Worm (Caenorhabditis elegans) whole organism, young adult: ENCODE results near the gene nhr-173.

Experiments
- B0035.1 ChIP-seq: sonication (generic microtip); optimal IDR thresholded peaks from 2 replicates; lab custom pipeline; 2016; ENCODE audit warnings: missing genetic modification characterization, mild to moderate bottlenecking, missing compliant biosample characterization, missing genotype, missing genetic modification reagents
- C06A6.2 ChIP-seq: fragments of 200-800 bp; sonication (Bioruptor generic); conservative IDR thresholded peaks from 2 replicates; pipeline ENCODE4 v1.3.6; 2022; ENCODE audit warnings: missing genetic modification characterization, missing compliant biosample characterization
- D2030.7 ChIP-seq: fragments of 200-800 bp; sonication (Bioruptor generic); IDR thresholded peaks from 2 replicates; pipeline ENCODE4 v1.3.6; 2022; ENCODE audit warnings: missing genetic modification reagents, missing genetic modification characterization, missing compliant biosample characterization
- F39B2.1 ChIP-seq: fragments of 200-800 bp; sonication (Bioruptor generic); IDR thresholded peaks from 2 replicates; pipeline ENCODE4 v1.3.6; 2022; ENCODE audit warnings: missing genetic modification reagents, missing genetic modification characterization, missing compliant biosample characterization
- F55B11.4 ChIP-seq: sonication (generic microtip); optimal IDR thresholded peaks from 2 replicates; lab custom pipeline; 2016; ENCODE audit warnings: missing compliant biosample characterization, missing genetic modification characterization, borderline replicate concordance; ENCODE audit not compliant: insufficient read depth
- F57A8.1 ChIP-seq: fragments of 200-800 bp; sonication (Bioruptor generic); optimal IDR thresholded peaks from 2 replicates; lab custom pipeline; 2018; ENCODE audit warnings: mild to moderate bottlenecking, missing genetic modification characterization, moderate library complexity, missing compliant biosample characterization
- Y53G8AR.9 ChIP-seq: fragments of 200-800 bp; sonication (Bioruptor generic); conservative IDR thresholded peaks from 2 replicates; pipeline ENCODE4 v1.3.6; 2022; ENCODE audit warnings: missing genetic modification reagents, missing genetic modification characterization, missing compliant biosample characterization
- ama-1 ChIP-seq, 3 experiments: fragments of 150-350 bp in 1 of 3; sonication (generic microtip) in 2 of 3; optimal IDR thresholded peaks; 2 replicates each; lab custom pipeline; 2014 to 2018; ENCODE audit warnings: missing biosample characterization in 2 of 3, missing genetic modification characterization in 2 of 3, missing genetic modification reagents in 2 of 3
- aptf-3 ChIP-seq: fragments of 200-800 bp; sonication (Bioruptor generic); IDR thresholded peaks from 2 replicates; pipeline ENCODE4 v1.3.6; 2022; ENCODE audit warnings: missing genetic modification characterization, missing compliant biosample characterization
- athp-1 ChIP-seq: sonication (generic microtip); optimal IDR thresholded peaks from 2 replicates; lab custom pipeline; 2017; ENCODE audit warnings: mild to moderate bottlenecking, missing genetic modification characterization, missing compliant biosample characterization
- bed-2 ChIP-seq: fragments of 200-800 bp; sonication (Bioruptor generic); IDR thresholded peaks from 2 replicates; pipeline ENCODE4 v1.3.6; 2022; ENCODE audit warnings: missing genetic modification reagents, missing genetic modification characterization, missing compliant biosample characterization
- cebp-1 ChIP-seq, 2 experiments: fragments of 200-800 bp in 1 of 2; sonication (Bioruptor generic) in 1 of 2; sonication (generic microtip) in 1 of 2; IDR thresholded peaks in 1 of 2; optimal IDR thresholded peaks in 1 of 2; 2 replicates each; pipeline versions ENCODE4 v1.3.6 to Lab custom; 2017 to 2022; ENCODE audit warnings: missing compliant biosample characterization in 2 of 2, missing genetic modification characterization in 2 of 2, mild to moderate bottlenecking in 1 of 2, missing genetic modification reagents in 1 of 2, moderate library complexity in 1 of 2
- cebp-2 ChIP-seq: fragments of 200-800 bp; sonication (Bioruptor generic); IDR thresholded peaks from 2 replicates; pipeline ENCODE4 v1.3.6; 2022; ENCODE audit warnings: missing genetic modification characterization, missing compliant biosample characterization
- ceh-40 ChIP-seq: fragments of 200-800 bp; sonication (Bioruptor generic); IDR thresholded peaks from 2 replicates; pipeline ENCODE4 v1.3.6; 2022; ENCODE audit warnings: missing genetic modification characterization, missing compliant biosample characterization
- ceh-58 ChIP-seq: fragments of 200-800 bp; sonication (Bioruptor generic); IDR thresholded peaks from 2 replicates; pipeline ENCODE4 v1.3.6; 2022; ENCODE audit warnings: missing genetic modification characterization, missing compliant biosample characterization
- ceh-91 ChIP-seq: fragments of 200-800 bp; sonication (Bioruptor generic); IDR thresholded peaks from 2 replicates; pipeline ENCODE4 v1.3.6; 2022; ENCODE audit warnings: missing genetic modification reagents, missing genetic modification characterization, missing compliant biosample characterization
- die-1 ChIP-seq: sonication (generic microtip); optimal IDR thresholded peaks from 2 replicates; lab custom pipeline; 2016; ENCODE audit warnings: missing genotype, mild to moderate bottlenecking, missing genetic modification characterization, missing compliant biosample characterization
- dox-1 ChIP-seq: fragments of 200-800 bp; sonication (Bioruptor generic); IDR thresholded peaks from 2 replicates; pipeline ENCODE4 v1.3.6; 2022; ENCODE audit warnings: missing genetic modification reagents, missing genetic modification characterization, missing compliant biosample characterization
- dpl-1 ChIP-seq: fragments of 150-350 bp; optimal IDR thresholded peaks from 2 replicates; lab custom pipeline; 2014; ENCODE audit warnings: missing biosample characterization, missing genetic modification reagents, missing genetic modification characterization
- egl-44 ChIP-seq: fragments of 200-800 bp; sonication (Bioruptor generic); IDR thresholded peaks from 2 replicates; pipeline ENCODE4 v1.3.6; 2022; ENCODE audit warnings: missing genetic modification reagents, missing genetic modification characterization, missing compliant biosample characterization
- ekl-4 ChIP-seq: fragments of 200-800 bp; sonication (Bioruptor generic); IDR thresholded peaks from 2 replicates; pipeline ENCODE4 v1.3.6; 2022; ENCODE audit warnings: missing genetic modification reagents, missing genetic modification characterization, missing compliant biosample characterization
- ets-4 ChIP-seq: fragments of 200-800 bp; sonication (Bioruptor generic); optimal IDR thresholded peaks from 2 replicates; lab custom pipeline; 2018; ENCODE audit warnings: mild to moderate bottlenecking, missing genetic modification characterization, missing compliant biosample characterization
- hsf-1 ChIP-seq: fragments of 200-800 bp; sonication (Bioruptor generic); IDR thresholded peaks from 2 replicates; pipeline ENCODE4 v1.3.6; 2022; ENCODE audit warnings: missing genetic modification reagents, missing genetic modification characterization, missing compliant biosample characterization
- let-607 ChIP-seq, 2 experiments: fragments of 200-800 bp in 1 of 2; sonication (Bioruptor generic) in 1 of 2; sonication (generic microtip) in 1 of 2; optimal IDR thresholded peaks; 2 replicates each; lab custom pipeline; 2016 to 2018; ENCODE audit warnings: mild to moderate bottlenecking in 2 of 2, missing compliant biosample characterization in 2 of 2, missing genetic modification characterization in 2 of 2, moderate library complexity in 2 of 2, missing genotype in 1 of 2
- lin-35 ChIP-seq, 3 experiments: fragments of 150-350 bp in 2 of 3; sonication (generic microtip) in 1 of 3; optimal IDR thresholded peaks; 2 replicates each; lab custom pipeline; 2014 to 2018; ENCODE audit warnings: missing biosample characterization in 3 of 3, missing genetic modification characterization in 3 of 3, missing genetic modification reagents in 3 of 3
- lsl-1 ChIP-seq: fragments of 200-800 bp; sonication (Bioruptor generic); optimal IDR thresholded peaks from 2 replicates; lab custom pipeline; 2018; ENCODE audit warnings: mild to moderate bottlenecking, missing genetic modification characterization, moderate library complexity, missing compliant biosample characterization
- lsy-27 ChIP-seq: sonication (generic microtip); optimal IDR thresholded peaks from 2 replicates; lab custom pipeline; 2017; ENCODE audit warnings: missing genetic modification characterization, mild to moderate bottlenecking, missing compliant biosample characterization, antibody characterized with exemption, missing genotype, borderline replicate concordance; ENCODE audit not compliant: insufficient read depth
- madf-6 ChIP-seq: fragments of 200-800 bp; sonication (Bioruptor generic); IDR thresholded peaks from 2 replicates; pipeline ENCODE4 v1.3.6; 2022; ENCODE audit warnings: missing genetic modification reagents, missing genetic modification characterization, missing compliant biosample characterization
- madf-8 ChIP-seq: fragments of 200-800 bp; sonication (Bioruptor generic); conservative IDR thresholded peaks from 2 replicates; pipeline ENCODE4 v1.3.6; 2022; ENCODE audit warnings: missing genetic modification reagents, missing genetic modification characterization, missing compliant biosample characterization
- mel-28 ChIP-seq: sonication (generic microtip); optimal IDR thresholded peaks from 2 replicates; lab custom pipeline; 2016; ENCODE audit warnings: borderline replicate concordance, mild to moderate bottlenecking, missing genetic modification characterization, missing compliant biosample characterization
- nhr-80 ChIP-seq: sonication (generic microtip); optimal IDR thresholded peaks from 2 replicates; lab custom pipeline; 2016; ENCODE audit warnings: missing genetic modification characterization, missing compliant biosample characterization
- pbrm-1 ChIP-seq: fragments of 200-800 bp; sonication (Bioruptor generic); IDR thresholded peaks from 2 replicates; pipeline ENCODE4 v1.3.6; 2022; ENCODE audit warnings: missing genetic modification reagents, missing genetic modification characterization, missing compliant biosample characterization
- rcor-1 ChIP-seq: fragments of 200-800 bp; sonication (Bioruptor generic); IDR thresholded peaks from 2 replicates; pipeline ENCODE4 v1.3.6; 2022; ENCODE audit warnings: missing genetic modification reagents, missing genetic modification characterization, missing compliant biosample characterization
- repo-1 ChIP-seq: sonication (generic microtip); optimal IDR thresholded peaks from 2 replicates; lab custom pipeline; 2017; ENCODE audit warnings: mild to moderate bottlenecking, missing genetic modification characterization, missing compliant biosample characterization
- snpc-1.3 ChIP-seq: sonication (generic microtip); optimal IDR thresholded peaks from 2 replicates; lab custom pipeline; 2017; ENCODE audit warnings: missing genetic modification characterization, mild to moderate bottlenecking, missing compliant biosample characterization, antibody characterized with exemption, moderate library complexity, missing genotype, missing genetic modification reagents; ENCODE audit not compliant: insufficient read depth
- snpc-4 ChIP-seq, 5 experiments: fragments of 150-350 bp in 1 of 5; sonication (generic microtip) in 4 of 5; optimal IDR thresholded peaks; 2 replicates each; lab custom pipeline; 2014 to 2018; ENCODE audit warnings: missing genetic modification characterization in 5 of 5, missing biosample characterization in 3 of 5, antibody characterized with exemption in 2 of 5, mild to moderate bottlenecking in 2 of 5, missing compliant biosample characterization in 2 of 5, missing genotype in 2 of 5, moderate library complexity in 2 of 5, missing genetic modification reagents in 1 of 5
- tbp1 ChIP-seq: fragments of 200-800 bp; sonication (Bioruptor generic); optimal IDR thresholded peaks from 2 replicates; lab custom pipeline; 2018; ENCODE audit warnings: mild to moderate bottlenecking, missing genetic modification characterization, missing compliant biosample characterization
- tlf-1 ChIP-seq: fragments of 200-800 bp; sonication (Bioruptor generic); optimal IDR thresholded peaks from 2 replicates; lab custom pipeline; 2018; ENCODE audit warnings: mild to moderate bottlenecking, missing genetic modification characterization, missing compliant biosample characterization
- ztf-22 ChIP-seq: fragments of 200-800 bp; sonication (Bioruptor generic); optimal IDR thresholded peaks from 2 replicates; lab custom pipeline; 2018; ENCODE audit warnings: mild to moderate bottlenecking, missing genetic modification characterization, moderate library complexity, missing compliant biosample characterization
- ztf-25 ChIP-seq: fragments of 200-800 bp; sonication (Bioruptor generic); IDR thresholded peaks from 2 replicates; pipeline ENCODE4 v1.3.6; 2022; ENCODE audit warnings: missing genetic modification reagents, missing genetic modification characterization, missing compliant biosample characterization

Gene nhr-173

ce11 chrX:6655163-6655562 is at the start of gene nhr-173:
Gene nhr-173 (plus strand): TSS chrX:6655528.
- peak; percentile 47 for TF ChIP-seq nhr-80 (tag; lab: Kevin White, UChicago)
- TF ChIP-seq aptf-3: no peak
- TF ChIP-seq, all 124 proteins: peak for 1

ce11 chrX:6606991-6607390 is 48.3 kb upstream of the nhr-173 start, which contains the start of gene cpr-6:
Gene cpr-6 (plus strand): TSS chrX:6607207.
- TF ChIP-seq tbp1 (GFP tag; lab: Kevin White, UChicago): peak; percentile 47
- TF ChIP-seq ztf-25 (GFP tag; lab: Robert Waterston, UW): no peak
- TF ChIP-seq cebp-2 (GFP tag; lab: Robert Waterston, UW): no peak
- no peak for TF ChIP-seq ceh-40 (GFP tag; lab: Robert Waterston, UW)
- TF ChIP-seq snpc-4 (GFP tag; optimal IDR thresholded peaks at IDR 0.05; lab: Kevin White, UChicago): no peak
- peak in 2 of 4 experiments; percentile 1 to 71 for TF ChIP-seq snpc-4 (tag; optimal IDR thresholded peaks at IDR 0.05; lab: Kevin White, UChicago)
- TF ChIP-seq F39B2.1: no peak
- no peak for TF ChIP-seq die-1 (tag; lab: Kevin White, UChicago)
- no peak for TF ChIP-seq dox-1 (GFP tag; lab: Robert Waterston, UW)
- no peak for TF ChIP-seq hsf-1
- no peak for TF ChIP-seq ceh-91 (GFP tag; lab: Robert Waterston, UW)
- no peak for TF ChIP-seq bed-2
- TF ChIP-seq nhr-80 (tag; lab: Kevin White, UChicago): peak; percentile 76
- no peak for TF ChIP-seq rcor-1 (GFP tag; lab: Robert Waterston, UW)
- no peak for TF ChIP-seq F57A8.1 (GFP tag; lab: Kevin White, UChicago)
- peak; percentile 69 for TF ChIP-seq ztf-22 (GFP tag; lab: Kevin White, UChicago)
- TF ChIP-seq mel-28 (tag; lab: Kevin White, UChicago): no peak
- no peak for TF ChIP-seq lsl-1 (GFP tag; lab: Kevin White, UChicago)
- TF ChIP-seq, all 124 proteins: peak for 4

DNA sequence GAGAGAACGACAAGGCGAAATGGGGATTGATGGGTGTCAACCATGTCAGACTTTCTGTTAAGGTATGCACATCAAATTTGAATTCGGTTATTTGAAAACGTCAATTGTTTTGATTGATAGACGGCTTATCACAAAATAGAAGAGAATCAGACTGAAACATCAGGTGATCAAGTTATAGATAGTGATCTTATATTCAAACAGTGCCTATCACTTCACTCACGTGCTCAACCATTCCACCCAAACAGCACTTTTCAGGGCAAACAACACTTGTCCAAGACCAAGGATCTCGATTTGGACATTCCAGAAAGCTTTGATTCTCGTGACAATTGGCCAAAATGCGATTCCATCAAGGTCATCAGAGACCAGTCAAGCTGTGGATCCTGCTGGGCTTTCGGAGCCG is 47.7 kb upstream of the nhr-173 start:
- TF ChIP-seq pbrm-1 (GFP tag; lab: Robert Waterston, UW) (no peak), ets-4 (GFP tag; lab: Kevin White, UChicago) (peak; percentile 29), let-607 (tag; optimal IDR thresholded peaks at IDR 0.05; lab: Kevin White, UChicago) (peak in 1 of 2 experiments; percentile 41), Y53G8AR.9 (GFP tag; lab: Robert Waterston, UW) (peak; percentile 59), repo-1 (tag; lab: Kevin White, UChicago) (peak; percentile 40), ama-1 (optimal IDR thresholded peaks at IDR 0.05; lab: Kevin White, UChicago) (no peak), ama-1 (GFP tag; optimal IDR thresholded peaks at IDR 0.05; lab: Kevin White, UChicago) (no peak), dpl-1 (GFP tag; lab: Kevin White, UChicago) (no peak), madf-6 (no peak), hsf-1 (0 out of 2 replicates have a peak, but pooled peaks have one; percentile 18)
- TF ChIP-seq, all 124 proteins: peak for 5

DNA sequence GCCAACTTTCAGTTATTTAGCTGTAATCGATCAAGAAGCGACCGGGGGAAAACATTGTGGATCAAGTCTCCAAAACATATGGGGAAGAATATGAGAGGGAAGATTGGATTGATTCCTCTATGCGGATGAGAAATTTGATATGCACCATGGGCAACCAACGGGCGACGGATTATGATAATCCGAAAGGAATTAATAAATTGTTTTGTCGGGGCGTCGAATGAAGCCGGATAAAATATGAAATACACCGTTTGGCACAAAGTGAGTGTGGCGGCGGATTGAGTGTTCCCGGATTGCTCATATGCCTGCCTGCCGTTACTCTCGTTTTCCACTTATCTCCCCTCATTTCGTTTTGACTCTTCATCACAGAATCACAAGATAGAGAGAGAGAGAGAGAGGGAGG is 46.1 kb upstream of the nhr-173 start:
- TF ChIP-seq aptf-3 (no peak), lin-35 (GFP tag; optimal IDR thresholded peaks at IDR 0.05; lab: Kevin White, UChicago) (no peak), F55B11.4 (tag; lab: Kevin White, UChicago) (no peak), snpc-1.3 (tag; lab: Kevin White, UChicago) (no peak), tlf-1 (GFP tag; lab: Kevin White, UChicago) (peak; percentile 57), B0035.1 (tag; lab: Kevin White, UChicago) (no peak), egl-44 (no peak), C06A6.2 (GFP tag; lab: Robert Waterston, UW) (no peak), ceh-40 (GFP tag; lab: Robert Waterston, UW) (no peak), ztf-25 (GFP tag; lab: Robert Waterston, UW) (no peak), cebp-2 (GFP tag; lab: Robert Waterston, UW) (peak; percentile 75; the same call in 1 of the 2 replicates), Y53G8AR.9 (GFP tag; lab: Robert Waterston, UW) (peak; percentile 76; the same call in 1 of the 2 replicates), ceh-58 (GFP tag; lab: Robert Waterston, UW) (no peak), madf-8 (GFP tag; lab: Robert Waterston, UW) (no peak), D2030.7 (no peak), ekl-4 (peak; percentile 18; the same call in 1 of the 2 replicates), athp-1 (tag; lab: Kevin White, UChicago) (no peak), mel-28 (tag; lab: Kevin White, UChicago) (no peak), cebp-1 (GFP tag; IDR thresholded peaks at IDR 0.05; lab: Robert Waterston, UW) (no peak), cebp-1 (tag; optimal IDR thresholded peaks at IDR 0.05; lab: Kevin White, UChicago) (peak; percentile 45), lsy-27 (no peak), bed-2 (no peak)
